Fruit fly (Drosophila melanogaster): Measurements from ENCODE around the gene trk.

Gene trk

DNA sequence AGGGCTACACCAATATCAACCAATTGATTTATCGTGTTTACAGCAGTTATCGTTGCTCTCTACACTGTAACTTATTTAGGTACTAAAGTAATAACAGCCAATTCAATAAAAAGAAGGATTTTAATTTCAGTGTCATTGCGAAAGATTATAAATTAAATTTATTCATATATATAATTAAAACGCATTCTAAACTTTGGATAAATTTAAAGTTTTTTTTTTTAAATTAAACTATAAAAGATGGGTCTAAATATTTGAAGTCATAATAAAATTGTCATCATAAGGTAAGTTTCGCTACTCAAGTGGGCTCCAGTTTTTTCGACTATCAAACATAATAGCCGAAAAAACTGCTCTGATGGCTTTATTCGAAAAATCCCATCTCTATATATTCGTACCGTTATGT lies at the start of gene trk:
Gene trk (minus strand): TSS at position 101 of the 400 bp plus-strand sequence.
- no peak for TF ChIP-seq noc (tag; optimal IDR thresholded peaks at IDR 0.05)

DNA sequence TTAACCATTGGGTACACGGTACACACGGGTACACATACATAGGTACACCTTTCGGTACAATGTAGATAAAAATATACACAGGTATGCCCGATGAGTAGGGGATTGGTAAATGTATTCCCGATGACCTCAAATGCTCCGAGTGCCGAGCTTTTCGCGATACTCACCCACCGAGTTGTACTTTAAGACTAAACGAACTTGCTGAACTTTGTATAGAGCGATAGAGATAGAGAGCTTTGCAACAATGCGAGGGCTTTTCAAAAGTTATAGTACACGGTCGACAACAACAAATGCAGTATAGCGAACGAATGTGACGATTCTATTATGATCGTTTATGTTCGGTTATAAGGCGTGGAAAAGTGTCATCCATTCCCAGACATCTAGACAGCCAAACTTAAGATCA lies 49.5 kb upstream of the trk start:
- TF ChIP-seq noc (tag; optimal IDR thresholded peaks at IDR 0.05), result peak; percentile 35

DNA sequence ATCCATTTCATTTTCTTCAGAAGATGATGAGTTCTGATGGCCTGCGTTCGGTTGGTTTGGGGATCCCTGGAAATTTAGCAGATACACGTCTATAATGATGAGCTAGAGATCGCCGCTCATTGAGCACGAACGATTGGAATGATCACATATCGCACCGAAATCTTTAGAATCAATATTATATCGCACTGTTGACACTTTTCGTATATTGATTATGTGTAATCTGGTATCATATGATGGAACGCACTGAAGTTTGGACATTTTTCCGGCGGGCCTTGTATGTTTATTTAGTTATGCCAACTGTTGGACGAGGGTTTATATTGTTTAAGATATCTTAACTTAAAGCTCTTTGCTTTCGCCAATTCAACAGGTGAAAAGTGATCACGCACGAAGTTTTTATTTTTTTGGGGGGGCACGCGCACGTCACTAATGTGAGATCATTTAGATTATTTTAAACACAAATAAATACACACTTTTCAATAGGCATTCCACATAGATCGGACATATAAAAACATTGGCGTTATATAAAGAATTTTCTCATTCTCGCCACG lies 49.0 kb upstream of the trk start:
- no peak for TF ChIP-seq noc (tag; optimal IDR thresholded peaks at IDR 0.05)

DNA sequence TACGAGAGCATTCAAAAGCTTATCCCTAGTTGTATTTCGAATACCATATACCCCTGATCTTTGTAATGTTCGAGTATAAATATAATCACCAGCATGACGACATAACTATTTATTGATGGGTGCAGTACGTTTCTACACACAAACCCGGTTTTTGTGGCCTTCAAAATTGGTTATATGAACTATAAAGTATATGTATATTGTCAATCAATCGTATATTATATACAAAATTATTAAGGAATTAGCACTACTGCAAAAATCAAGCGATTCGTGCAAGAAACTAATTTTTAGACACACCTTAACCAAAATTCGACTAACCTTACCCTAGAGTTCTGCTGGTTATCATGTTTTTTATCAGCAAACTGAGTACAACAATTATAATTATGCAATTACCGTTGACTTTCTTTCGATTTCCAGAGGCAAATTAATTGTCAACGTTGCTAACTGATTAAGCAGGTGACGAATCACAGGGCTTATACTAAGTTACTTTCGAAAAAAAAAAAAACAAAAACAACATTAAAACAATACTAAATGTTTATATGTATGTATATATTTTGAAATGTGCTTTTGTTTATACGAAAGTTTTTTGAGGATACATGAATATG lies 48.2 kb upstream of the trk start:
- peak; percentile 23 for TF ChIP-seq noc (tag; optimal IDR thresholded peaks at IDR 0.05)

DNA sequence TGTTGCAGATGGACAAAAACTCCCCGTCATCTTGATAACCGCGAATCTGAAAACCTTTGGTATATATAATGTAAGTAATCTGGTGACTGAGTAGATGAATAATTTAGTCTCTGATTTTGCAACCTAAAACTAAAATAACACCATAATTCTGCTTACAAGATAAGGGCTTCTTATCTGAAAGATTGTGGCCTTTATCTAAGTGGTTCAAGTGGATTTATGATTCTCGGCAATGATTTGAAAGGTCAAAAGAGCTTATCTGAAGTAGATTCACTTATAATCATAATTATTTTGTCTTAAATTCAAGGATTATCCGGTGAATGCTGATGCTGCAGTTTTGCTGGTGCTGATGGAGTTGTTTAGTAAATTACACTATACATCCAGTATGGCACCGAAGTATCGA lies 43.8 kb upstream of the trk start:
- TF ChIP-seq noc (tag; optimal IDR thresholded peaks at IDR 0.05), result no peak

DNA sequence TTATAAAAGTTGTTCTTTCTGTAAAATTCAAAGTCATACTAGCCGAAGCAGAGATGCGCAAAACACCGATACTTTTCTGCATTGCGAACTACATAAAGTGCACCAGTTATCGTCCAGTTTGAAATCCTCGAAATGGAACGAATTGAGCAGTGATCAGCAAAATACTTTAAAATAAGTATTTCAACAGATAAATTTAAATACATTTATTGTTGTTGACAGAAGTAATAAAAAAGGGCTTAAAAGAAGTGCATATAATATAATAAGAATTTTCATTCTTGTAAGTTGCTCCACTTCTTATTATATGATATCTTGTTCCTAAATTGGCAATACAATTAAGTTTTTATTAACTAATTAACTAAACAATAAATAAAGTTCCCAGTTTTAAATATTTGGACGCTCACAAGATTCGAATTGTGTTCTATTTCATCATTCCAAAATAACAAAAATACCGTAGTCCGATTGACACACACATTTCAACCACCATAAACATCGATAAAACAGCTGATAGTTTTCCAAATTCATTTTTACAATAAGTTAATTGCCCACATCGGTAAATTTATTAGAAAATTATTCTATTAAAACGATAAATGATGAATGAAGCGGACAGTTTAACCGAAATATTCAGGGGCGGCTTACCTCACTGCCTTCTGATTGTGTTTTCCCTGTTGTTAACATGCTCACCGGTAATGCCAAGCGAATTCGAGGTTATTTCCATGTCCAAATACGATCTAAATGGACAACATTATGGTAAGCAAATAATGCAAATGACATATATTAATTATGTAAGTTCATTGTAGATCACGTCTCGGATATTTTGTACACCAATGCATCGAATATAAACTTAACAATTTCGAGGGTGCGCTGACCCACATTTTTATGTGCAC lies 42.4 kb upstream of the trk start, which contains the start of the genes Usp14 and CG4972:
Gene Usp14 (minus strand): TSS at position 70 of the 884 bp plus-strand sequence.
Gene CG4972 (plus strand): TSS at position 466 of the 884 bp plus-strand sequence.
- no peak for TF ChIP-seq noc (tag; optimal IDR thresholded peaks at IDR 0.05)

DNA sequence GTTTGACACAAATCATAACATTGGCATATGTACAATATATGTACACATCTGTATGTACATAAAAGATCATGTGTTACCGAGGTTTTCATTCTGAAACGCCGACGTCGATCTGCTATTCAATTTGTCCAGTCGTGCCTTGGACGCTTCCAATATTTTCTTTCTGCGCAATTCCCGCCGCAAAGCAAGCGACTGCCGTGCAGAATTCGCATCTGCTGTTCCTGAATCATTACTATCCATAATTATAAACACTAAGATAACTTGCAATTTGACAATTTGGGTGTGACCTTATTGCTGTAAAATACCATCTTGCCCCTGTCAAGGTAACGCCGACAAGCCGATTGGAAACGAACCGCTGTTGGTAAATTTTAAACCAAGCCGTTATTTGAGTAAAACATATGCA lies 39.7 kb upstream of the trk start:
- TF ChIP-seq noc (tag; optimal IDR thresholded peaks at IDR 0.05), result no peak

DNA sequence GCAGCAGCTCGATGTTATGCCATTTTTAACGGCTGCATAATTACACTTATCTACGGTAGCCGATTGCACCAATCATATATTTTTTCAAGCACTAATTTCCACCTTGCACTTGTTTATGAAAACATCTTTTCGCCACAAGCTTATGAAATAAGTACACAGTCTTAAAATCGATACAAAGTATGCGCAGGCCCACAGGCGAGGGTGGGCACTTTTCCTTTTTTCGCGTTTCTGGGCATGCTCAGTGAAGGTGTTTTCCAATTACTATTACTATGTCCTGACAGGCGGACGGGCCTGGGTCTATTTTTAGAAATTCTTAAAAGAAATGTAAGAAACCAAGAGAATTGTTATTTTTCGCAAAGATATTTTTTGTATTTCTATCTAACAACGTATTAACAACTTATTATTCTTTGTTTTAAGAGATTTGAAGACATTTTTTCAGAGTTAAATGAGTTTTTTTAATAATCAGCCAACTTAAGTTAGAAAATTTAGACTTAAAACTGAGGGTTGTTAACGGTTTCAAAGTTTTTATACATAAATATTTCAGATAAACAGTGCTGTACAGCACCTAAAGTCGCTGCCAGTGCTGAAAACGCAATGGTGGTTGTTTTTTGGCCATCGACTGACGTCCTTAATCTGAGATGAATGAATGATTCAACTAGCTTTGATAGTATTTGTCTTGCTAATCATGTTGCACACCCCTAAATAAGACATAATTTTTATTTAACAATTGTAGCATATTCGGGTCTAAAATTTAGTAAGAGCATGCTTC lies 38.7 kb upstream of the trk start, which contains the start of gene Cdk5alpha:
Gene Cdk5alpha (minus strand): TSS at position 343 of the 769 bp plus-strand sequence.
- TF ChIP-seq noc (tag; optimal IDR thresholded peaks at IDR 0.05), result no peak

DNA sequence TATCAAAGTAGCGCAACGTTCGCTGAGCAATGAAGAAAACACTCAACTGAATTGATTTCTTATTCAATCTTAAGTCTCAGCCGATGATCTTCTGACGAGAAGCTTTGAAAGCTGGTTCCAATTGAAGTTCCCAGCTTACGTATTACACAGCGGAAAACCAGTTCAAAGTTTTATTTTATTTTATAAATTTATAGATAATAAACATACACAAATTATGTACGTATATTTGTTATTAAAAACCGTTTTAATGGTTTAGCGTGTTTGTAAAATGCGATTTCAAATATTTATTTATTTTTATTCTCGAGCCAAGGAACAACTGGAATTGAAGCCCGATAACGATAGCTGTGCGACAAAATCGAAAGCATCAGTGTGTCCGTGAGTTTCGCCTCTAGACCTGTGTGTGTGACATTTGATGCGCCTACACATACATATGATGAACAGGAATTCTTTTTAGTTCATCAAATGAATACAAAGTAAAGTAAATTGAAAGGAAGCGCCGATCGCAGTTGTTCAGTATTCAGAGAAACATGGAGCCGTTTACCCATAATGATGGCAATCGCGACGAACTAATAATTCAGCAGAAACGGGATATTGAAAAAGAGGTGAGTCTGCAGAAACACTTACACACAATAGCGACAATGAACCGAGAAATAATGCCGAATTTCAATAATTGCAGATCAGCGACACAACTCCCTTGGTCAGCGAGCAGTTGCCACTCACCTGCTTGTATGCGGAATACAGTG lies 34.6 kb upstream of the trk start, which contains the start of the genes CG5390 and CG4968:
Gene CG5390 (minus strand): TSS at position 77 of the 743 bp plus-strand sequence.
Gene CG4968 (plus strand): TSS at position 405 of the 743 bp plus-strand sequence.
- TF ChIP-seq noc (tag; optimal IDR thresholded peaks at IDR 0.05), result peak; percentile 59

DNA sequence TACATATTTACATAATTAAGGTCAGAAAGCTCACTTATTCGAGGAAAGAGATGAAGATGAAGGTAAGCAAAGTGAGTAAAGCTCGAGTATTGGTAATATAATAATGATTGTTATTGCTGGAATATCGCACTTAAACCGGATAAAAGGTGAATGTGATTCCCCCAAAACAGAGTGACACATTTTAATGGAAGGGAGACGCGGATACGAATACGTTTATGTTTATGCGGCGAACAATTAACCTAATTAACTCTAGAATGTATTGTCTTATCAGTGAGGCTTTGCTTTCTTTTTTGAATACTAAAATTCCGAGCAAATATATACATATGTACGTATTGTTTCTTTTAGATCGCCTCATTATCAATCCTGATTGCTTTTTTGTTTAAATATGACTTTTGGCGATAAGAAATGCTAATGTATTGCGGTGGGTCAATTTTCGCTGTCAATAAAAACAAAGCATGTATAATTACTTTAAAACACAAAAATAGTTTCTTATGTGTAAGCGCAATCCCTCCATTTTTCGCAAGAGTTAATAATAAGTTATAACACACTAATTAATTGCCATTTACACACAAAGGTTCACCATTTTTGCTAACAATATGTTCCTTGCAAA lies 33.5 kb upstream of the trk start:
- TF ChIP-seq noc (tag; optimal IDR thresholded peaks at IDR 0.05), result peak; percentile 64

DNA sequence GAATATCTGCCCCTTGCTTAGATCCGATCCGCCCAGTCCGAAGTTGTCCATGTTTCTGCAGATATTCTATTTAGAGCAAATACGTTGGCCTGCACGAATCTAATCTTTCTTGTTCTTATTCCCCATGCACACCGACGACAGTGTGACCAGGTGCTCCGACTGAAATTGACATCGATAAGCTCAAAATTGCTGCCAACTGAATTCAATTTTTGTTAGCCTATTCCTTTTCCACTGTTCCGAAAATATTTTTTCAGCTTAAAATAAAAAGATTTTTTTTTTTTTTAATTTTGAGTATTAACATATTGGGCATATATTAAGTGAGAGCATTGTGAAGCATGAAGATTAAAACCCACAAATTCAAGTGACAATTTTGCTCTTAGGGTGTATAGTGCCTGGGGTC lies 31.7 kb upstream of the trk start, which contains the start of gene nmd:
Gene nmd (minus strand): TSS at position 162 of the 400 bp plus-strand sequence.
- no peak for TF ChIP-seq noc (tag; optimal IDR thresholded peaks at IDR 0.05)

DNA sequence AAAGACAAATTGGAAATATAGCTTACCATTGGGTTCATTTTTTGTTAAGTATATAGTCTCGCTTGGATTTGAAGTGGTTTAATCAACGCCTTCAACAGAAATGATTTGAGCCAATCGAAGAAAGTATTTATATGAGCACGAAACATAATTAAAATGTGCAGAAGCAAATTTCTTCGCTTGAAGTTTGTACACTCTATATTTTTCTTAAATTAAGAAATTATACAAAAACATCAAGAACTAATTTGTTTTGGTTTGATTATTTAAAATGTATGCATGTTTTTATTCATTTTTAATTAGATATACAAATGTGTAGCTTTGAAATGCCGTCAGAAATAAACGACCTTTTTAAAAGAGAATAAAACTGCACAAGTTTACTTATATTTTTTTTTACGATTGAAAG lies 29.8 kb upstream of the trk start, which contains the start of gene CG13138:
Gene CG13138 (minus strand): TSS at position 101 of the 400 bp plus-strand sequence.
- TF ChIP-seq noc (tag; optimal IDR thresholded peaks at IDR 0.05), result no peak

DNA sequence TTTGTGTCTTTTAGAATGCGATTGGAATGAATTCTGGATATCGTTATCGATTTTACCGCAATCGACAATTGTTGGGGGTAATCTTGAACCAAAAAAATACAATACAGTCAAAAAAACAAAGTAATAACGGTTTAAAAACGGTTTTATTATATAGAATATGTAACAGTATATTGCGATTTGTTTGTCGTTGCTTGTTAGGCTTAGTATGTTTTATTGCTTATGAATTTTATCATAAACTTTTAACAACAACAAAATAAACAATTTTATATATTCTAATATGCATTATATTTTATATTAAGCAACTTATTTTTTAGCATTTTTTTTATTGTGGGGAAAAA lies 27.7 kb upstream of the trk start, which contains the start of gene CYLD:
Gene CYLD (minus strand): TSS at position 38 of the 338 bp plus-strand sequence.
- no peak for TF ChIP-seq noc (tag; optimal IDR thresholded peaks at IDR 0.05)

DNA sequence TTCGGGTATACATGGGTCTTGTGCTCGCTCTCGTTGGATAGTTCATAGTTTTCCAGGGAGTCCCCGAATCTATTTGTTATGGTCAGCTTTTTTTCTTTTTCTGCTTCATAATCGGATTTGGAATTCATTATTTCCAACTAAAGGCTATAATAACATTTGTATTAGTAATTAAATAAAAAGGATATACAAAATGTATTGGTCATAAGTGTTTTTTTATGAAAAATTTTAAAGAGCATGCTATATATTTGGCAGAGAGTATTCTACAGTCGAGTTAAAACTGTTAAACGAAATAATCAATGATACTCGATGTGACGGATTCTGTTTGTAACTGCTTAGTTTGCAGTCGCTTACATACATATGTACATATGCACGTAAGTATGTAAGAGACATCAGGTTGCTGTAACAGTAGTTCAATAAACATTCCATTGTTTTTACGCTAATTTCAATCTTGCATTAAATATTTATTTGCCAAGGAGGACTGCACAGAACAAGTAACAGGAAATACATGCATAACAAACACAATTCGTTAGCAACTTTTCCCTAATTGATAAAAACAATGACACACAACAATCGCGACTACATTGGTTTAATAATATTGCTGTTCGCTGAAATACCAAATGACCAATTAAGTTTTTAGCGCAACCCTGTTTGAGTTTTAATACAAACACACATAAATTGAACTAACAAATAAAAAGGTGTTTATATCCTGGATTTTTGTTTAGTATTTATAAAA lies 27.1 kb upstream of the trk start:
- no peak for TF ChIP-seq noc (tag; optimal IDR thresholded peaks at IDR 0.05)
